Fruit fly (Drosophila melanogaster): ENCODE results near the gene CG4229.

The CG4229 gene

dm6 chr3L:16581201-16581705 lies 24.6 kb downstream of the CG4229 start, which contains the start of gene Smn (continued):
- TF ChIP-seq kay (GFP tag; optimal IDR thresholded peaks at IDR 0.05) (no peak), CG11398 (GFP tag; optimal IDR thresholded peaks at IDR 0.05) (no peak), Doc3 (GFP tag; IDR thresholded peaks at IDR 0.05; ENCODE audit: partially characterized antibody) (peak; percentile 81), hbn (GFP tag; IDR thresholded peaks at IDR 0.05; ENCODE audit: partially characterized antibody) (peak; percentile 77), CG10267 (tag; optimal IDR thresholded peaks at IDR 0.05) (peak; percentile 85), Sox102F (GFP tag; optimal IDR thresholded peaks at IDR 0.05) (no peak), CG1647 (GFP tag; optimal IDR thresholded peaks at IDR 0.05) (no peak), Dip2 (GFP tag; IDR thresholded peaks at IDR 0.05) (no peak), CG10979 (tag; optimal IDR thresholded peaks at IDR 0.05) (peak; percentile 18), tna (GFP tag; IDR thresholded peaks at IDR 0.05; ENCODE audit: partially characterized antibody) (peak; percentile 73), B-H1 (GFP tag; IDR thresholded peaks at IDR 0.05) (no peak), Atf-2 (GFP tag; optimal IDR thresholded peaks at IDR 0.05) (no peak), Nf-YB (GFP tag; optimal IDR thresholded peaks at IDR 0.05) (peak; percentile 7), CG9932 (GFP tag; IDR thresholded peaks at IDR 0.05) (peak; percentile 71), sisA (GFP tag; IDR thresholded peaks at IDR 0.05) (0 out of 2 replicates have a peak, but pooled peaks have one; percentile 11), CG9727 (GFP tag; optimal IDR thresholded peaks at IDR 0.05) (peak; percentile 44), CG17829 (tag; optimal IDR thresholded peaks at IDR 0.05) (peak; percentile 43), Hmx (GFP tag; optimal IDR thresholded peaks at IDR 0.05) (no peak), CG9437 (GFP tag; optimal IDR thresholded peaks at IDR 0.05) (peak; percentile 18), emc (GFP tag; optimal IDR thresholded peaks at IDR 0.05) (no peak), cg (GFP tag; optimal IDR thresholded peaks at IDR 0.05) (no peak), CG10543 (GFP tag; optimal IDR thresholded peaks at IDR 0.05) (peak; percentile 46), org-1 (GFP tag; optimal IDR thresholded peaks at IDR 0.05) (peak; percentile 1), sqz (GFP tag; optimal IDR thresholded peaks at IDR 0.05) (no peak), pum (GFP tag; optimal IDR thresholded peaks at IDR 0.05) (peak; percentile 43), btn (GFP tag; optimal IDR thresholded peaks at IDR 0.05) (no peak), CG12769 (tag; optimal IDR thresholded peaks at IDR 0.05) (peak; percentile 29), nom (GFP tag; optimal IDR thresholded peaks at IDR 0.05) (peak; percentile 57), CG17612 (GFP tag; IDR thresholded peaks at IDR 0.05) (no peak), crol (GFP tag; IDR thresholded peaks at IDR 0.05) (no peak), CG13287 (GFP tag; IDR thresholded peaks at IDR 0.05; ENCODE audit: partially characterized antibody) (peak; percentile 84), CG11504 (tag; optimal IDR thresholded peaks at IDR 0.05) (no peak), Oaz (GFP tag; IDR thresholded peaks at IDR 0.05) (no peak), Rx (GFP tag; IDR thresholded peaks at IDR 0.05) (no peak), CG17186 (GFP tag; optimal IDR thresholded peaks at IDR 0.05) (peak; percentile 16), dan (GFP tag; IDR thresholded peaks at IDR 0.05) (no peak), CHES-1-like (GFP tag; optimal IDR thresholded peaks at IDR 0.05) (peak; percentile 78), Nf-YC (tag; optimal IDR thresholded peaks at IDR 0.05) (peak; percentile 21), CG12071 (GFP tag; optimal IDR thresholded peaks at IDR 0.05) (no peak), CG31224 (GFP tag; IDR thresholded peaks at IDR 0.05) (no peak), nerfin-1 (tag; optimal IDR thresholded peaks at IDR 0.05) (peak; percentile 42), mld (GFP tag; IDR thresholded peaks at IDR 0.05; ENCODE audit: partially characterized antibody) (peak; percentile 69; the same call in 1 of the 3 replicates), Dref (GFP tag; IDR thresholded peaks at IDR 0.05) (peak; percentile 65), twi (tag; optimal IDR thresholded peaks at IDR 0.05) (peak; percentile 9), CG2199 (GFP tag; IDR thresholded peaks at IDR 0.05) (no peak), Jarid2 (GFP tag; optimal IDR thresholded peaks at IDR 0.05) (no peak), zen2 (GFP tag; IDR thresholded peaks at IDR 0.05; ENCODE audit: partially characterized antibody) (peak; percentile 70; the same call in 2 of the 3 replicates), CG6813 (GFP tag; optimal IDR thresholded peaks at IDR 0.05) (no peak), ERR (GFP tag; optimal IDR thresholded peaks at IDR 0.05) (no peak), NfI (GFP tag; optimal IDR thresholded peaks at IDR 0.05) (no peak)
